Worm (Caenorhabditis elegans): ENCODE data around the gene tyra-3.

The tyra-3 gene

DNA sequence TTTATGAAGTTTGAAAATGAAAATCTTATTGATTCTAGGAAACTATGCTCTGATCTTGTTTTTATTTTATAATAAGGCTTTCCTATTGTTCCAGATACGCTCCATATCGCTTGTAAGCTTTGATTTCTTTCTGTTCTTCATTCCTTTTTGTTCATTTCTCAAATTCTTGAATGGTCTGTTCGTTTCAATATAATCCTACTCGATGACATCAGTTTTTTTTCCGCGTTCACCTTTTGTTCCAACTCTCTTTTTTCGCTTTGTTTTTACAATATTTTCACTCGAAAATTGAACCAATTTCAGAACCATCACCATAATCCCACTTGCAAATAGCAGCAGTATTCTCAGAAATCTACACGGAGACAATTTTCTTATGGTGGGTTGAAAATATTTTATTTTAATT is at the start of gene tyra-3:
TSS of gene tyra-3 (plus strand) at position 301 of the 400 bp plus-strand sequence.
- TF ChIP-seq nhr-28 (tag; optimal IDR thresholded peaks at IDR 0.05) = no peak

DNA sequence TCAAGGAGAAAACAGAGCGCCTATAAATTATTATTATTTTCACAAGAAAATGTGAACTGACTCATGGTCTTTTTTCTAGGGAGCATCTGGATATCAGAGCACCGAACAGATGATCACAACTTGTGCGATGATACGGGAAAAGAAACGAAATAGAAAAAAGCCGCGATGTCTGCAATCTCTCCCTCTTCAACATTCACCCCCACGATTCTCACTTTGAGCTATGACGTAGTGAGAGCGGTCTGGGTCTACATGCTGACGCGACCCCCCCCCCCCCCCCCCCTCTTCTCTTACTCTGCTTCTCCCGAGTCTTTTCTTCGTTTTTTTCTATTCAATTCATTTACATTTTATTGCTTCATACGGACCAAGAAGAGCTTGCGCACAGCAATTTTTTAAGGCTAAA is 48.2 kb upstream of the tyra-3 start:
- TF ChIP-seq lin-15B (tag; optimal IDR thresholded peaks at IDR 0.05) (no peak), eor-1 (tag; optimal IDR thresholded peaks at IDR 0.05) (no peak), ceh-82 (tag; optimal IDR thresholded peaks at IDR 0.05) (no peak), snpc-4 (tag; optimal IDR thresholded peaks at IDR 0.05) (no peak), ztf-11 (tag; optimal IDR thresholded peaks at IDR 0.05) (no peak), mdl-1 (tag; optimal IDR thresholded peaks at IDR 0.05) (no peak), egl-5 (tag; optimal IDR thresholded peaks at IDR 0.05) (no peak), nhr-67 (tag; optimal IDR thresholded peaks at IDR 0.05) (no peak), nhr-77 (tag; optimal IDR thresholded peaks at IDR 0.05) (no peak), nfya-1 (tag; optimal IDR thresholded peaks at IDR 0.05; ENCODE audit: insufficient read depth) (peak; percentile 38), skn-1 (tag; optimal IDR thresholded peaks at IDR 0.05) (no peak), nhr-25 (tag; optimal IDR thresholded peaks at IDR 0.05) (no peak), ztf-4 (tag; optimal IDR thresholded peaks at IDR 0.05) (no peak), hmg-11 (tag; optimal IDR thresholded peaks at IDR 0.05) (peak; percentile 44), fkh-10 (GFP tag; optimal IDR thresholded peaks at IDR 0.05) (no peak), nhr-12 (tag; optimal IDR thresholded peaks at IDR 0.05) (no peak), ZK546.5 (tag; optimal IDR thresholded peaks at IDR 0.05) (no peak), ceh-28 (tag; optimal IDR thresholded peaks at IDR 0.05) (no peak), nhr-43 (tag; optimal IDR thresholded peaks at IDR 0.05; ENCODE audit: poor library complexity, severe bottlenecking) (no peak), R02D3.7 (tag; optimal IDR thresholded peaks at IDR 0.05) (no peak), unc-39 (tag; optimal IDR thresholded peaks at IDR 0.05) (no peak), pha-4 (tag; optimal IDR thresholded peaks at IDR 0.05) (peak; percentile 54), ceh-16 (tag; optimal IDR thresholded peaks at IDR 0.05) (no peak), ceh-9 (tag; optimal IDR thresholded peaks at IDR 0.05) (no peak), pqm-1 (tag; optimal IDR thresholded peaks at IDR 0.05) (no peak), egl-27 (tag; optimal IDR thresholded peaks at IDR 0.05) (no peak), elt-3 (tag; optimal IDR thresholded peaks at IDR 0.05) (no peak), lin-39 (tag; optimal IDR thresholded peaks at IDR 0.05) (no peak), nhr-11 (tag; optimal IDR thresholded peaks at IDR 0.05) (no peak), zag-1 (tag; optimal IDR thresholded peaks at IDR 0.05) (no peak), aly-2 (tag; optimal IDR thresholded peaks at IDR 0.05) (no peak), fos-1 (tag; optimal IDR thresholded peaks at IDR 0.05) (no peak), daf-12 (tag; optimal IDR thresholded peaks at IDR 0.05) (no peak), elt-2 (tag; optimal IDR thresholded peaks at IDR 0.05) (peak; percentile 52), fkh-2 (tag; optimal IDR thresholded peaks at IDR 0.05) (no peak), nhr-76 (tag; optimal IDR thresholded peaks at IDR 0.05) (no peak)

DNA sequence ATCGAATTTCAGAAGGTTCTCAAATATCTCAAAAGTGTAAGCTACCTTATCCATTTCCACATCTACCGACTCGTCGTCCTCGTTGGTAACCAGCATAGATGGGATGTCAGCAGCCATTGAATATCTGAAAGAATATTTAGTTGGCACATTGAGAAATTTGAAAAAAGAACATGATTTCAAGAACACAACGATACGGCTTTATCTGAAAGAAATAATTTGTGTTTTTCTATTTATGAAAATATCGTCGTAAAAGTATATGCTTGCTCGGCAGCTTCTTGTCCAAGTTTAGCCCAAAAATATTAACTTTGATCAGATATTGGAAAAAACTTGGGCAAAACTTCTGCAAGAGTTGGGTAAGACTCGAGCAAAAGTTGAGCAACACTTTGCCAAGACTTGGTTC is 47.2 kb upstream of the tyra-3 start, which contains the start of gene T07F12.4:
TSS of gene T07F12.4 (minus strand) at position 130 of the 400 bp plus-strand sequence.
- no peak for TF ChIP-seq ama-1 (optimal IDR thresholded peaks at IDR 0.05)
- no peak for TF ChIP-seq pha-4 (tag; optimal IDR thresholded peaks at IDR 0.05)
- no peak for TF ChIP-seq nhr-237 (tag; optimal IDR thresholded peaks at IDR 0.05)
- TF ChIP-seq eor-1 (tag; optimal IDR thresholded peaks at IDR 0.05) = no peak
- TF ChIP-seq ztf-11 (tag; optimal IDR thresholded peaks at IDR 0.05) = no peak
- TF ChIP-seq nhr-11 (tag; optimal IDR thresholded peaks at IDR 0.05) = no peak
- TF ChIP-seq ceh-9 (tag; optimal IDR thresholded peaks at IDR 0.05) = no peak
- TF ChIP-seq aly-2 (tag; optimal IDR thresholded peaks at IDR 0.05) = no peak
- no peak for TF ChIP-seq nhr-25 (tag; optimal IDR thresholded peaks at IDR 0.05)
- no peak for TF ChIP-seq nhr-43 (tag; optimal IDR thresholded peaks at IDR 0.05; ENCODE audit: poor library complexity, severe bottlenecking)
- TF ChIP-seq nhr-76 (tag; optimal IDR thresholded peaks at IDR 0.05) = no peak
- no peak for TF ChIP-seq lin-39 (tag; optimal IDR thresholded peaks at IDR 0.05)
- no peak for TF ChIP-seq nhr-67 (tag; optimal IDR thresholded peaks at IDR 0.05)

DNA sequence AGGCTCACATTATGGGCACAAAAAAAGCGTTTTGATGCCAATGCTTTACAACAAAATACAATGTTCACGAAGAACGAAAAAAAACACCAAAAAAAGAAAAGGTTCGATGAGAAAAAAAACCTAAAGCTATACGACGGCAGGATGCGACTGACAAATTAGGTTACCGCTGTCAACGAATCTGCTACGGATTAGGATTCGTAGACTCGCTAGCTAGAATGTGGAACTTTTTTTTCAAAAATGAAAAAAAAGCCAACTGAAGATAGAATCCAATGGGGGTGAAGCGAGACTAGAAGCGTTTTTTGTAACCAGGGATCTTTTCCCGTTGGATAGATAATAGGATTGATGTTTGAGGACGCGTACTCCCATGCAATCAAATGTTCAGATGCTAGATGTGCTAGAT is 45.9 kb upstream of the tyra-3 start:
- TF ChIP-seq nhr-43 (tag; optimal IDR thresholded peaks at IDR 0.05; ENCODE audit: poor library complexity, severe bottlenecking) = no peak
- TF ChIP-seq fkh-10 (GFP tag; optimal IDR thresholded peaks at IDR 0.05) = peak; percentile 89
